Worm (Caenorhabditis elegans) whole organism, late embryonic: Measurements from ENCODE around the gene F14F9.4.

Source experiments
- ceh-18 ChIP-seq: sonication (generic microtip); optimal IDR thresholded peaks from 2 replicates; lab custom pipeline; 2016; ENCODE audit warnings: missing genetic modification characterization, missing compliant biosample characterization
- ceh-22 ChIP-seq: sonication (generic microtip); optimal IDR thresholded peaks from 2 replicates; lab custom pipeline; 2017; ENCODE audit warnings: missing biosample characterization, missing genetic modification characterization
- fkh-10 ChIP-seq: fragments of 150-350 bp; optimal IDR thresholded peaks from 2 replicates; lab custom pipeline; 2014; ENCODE audit warnings: missing biosample characterization, missing genetic modification reagents, missing genetic modification characterization
- pqm-1 ChIP-seq: sonication (generic microtip); optimal IDR thresholded peaks from 2 replicates; lab custom pipeline; 2016; ENCODE audit warnings: missing genetic modification characterization, missing compliant biosample characterization
- tbx-7 ChIP-seq: sonication (generic microtip); optimal IDR thresholded peaks from 2 replicates; lab custom pipeline; 2016; ENCODE audit warnings: missing genotype, missing genetic modification characterization, missing compliant biosample characterization

- TF ChIP-seq pqm-1 (tag; lab: Kevin White, UChicago), result no peak
- no peak for TF ChIP-seq tbx-7
- TF ChIP-seq ceh-22 (tag; lab: Kevin White, UChicago), result no peak
- TF ChIP-seq ceh-18 (tag; lab: Kevin White, UChicago), result no peak
- no peak for TF ChIP-seq fkh-10 (GFP tag; lab: Kevin White, UChicago)
Measured at ce11 chrV:5165426-5165825, 32.9 kb downstream of the F14F9.4 start, which contains the start of gene srw-140.
